Worm (Caenorhabditis elegans): ENCODE results near the gene irld-42.

- TF ChIP-seq T22C8.4 (GFP tag; IDR thresholded peaks at IDR 0.05) = no peak
- TF ChIP-seq tab-1 (GFP tag; IDR thresholded peaks at IDR 0.05) = no peak
These were observed 6.0 kb upstream of the irld-42 start, which contains the start of gene irld-40 for ce11 chrV:1662270-1662669.
